Worm (Caenorhabditis elegans) whole organism, young adult: Measurements from ENCODE around the gene B0507.2.
"Not testable (repeated sequence)": the region's sequence is repeated elsewhere in the genome, so short reads cannot be mapped to it uniquely, and the experiment has no call there.

Experiments
- K12H6.12 ChIP-seq: fragments of 200-800 bp; sonication (Bioruptor generic); optimal IDR thresholded peaks from 2 replicates; lab custom pipeline; 2018; ENCODE audit warnings: mild to moderate bottlenecking, missing genetic modification characterization, missing compliant biosample characterization
- ceh-27 ChIP-seq: fragments of 200-800 bp; sonication (Bioruptor generic); optimal IDR thresholded peaks from 2 replicates; lab custom pipeline; 2018; ENCODE audit warnings: mild to moderate bottlenecking, missing genetic modification characterization, moderate library complexity, missing compliant biosample characterization
- madf-10 ChIP-seq: sonication (generic microtip); optimal IDR thresholded peaks from 2 replicates; lab custom pipeline; 2016; ENCODE audit warnings: mild to moderate bottlenecking, missing genetic modification characterization, missing compliant biosample characterization
- nhr-120 ChIP-seq: fragments of 200-800 bp; sonication (Bioruptor generic); IDR thresholded peaks from 2 replicates; pipeline ENCODE4 v1.3.6; 2022; ENCODE audit warnings: missing genetic modification characterization, missing compliant biosample characterization
- nhr-80 ChIP-seq: sonication (generic microtip); optimal IDR thresholded peaks from 2 replicates; lab custom pipeline; 2016; ENCODE audit warnings: missing genetic modification characterization, missing compliant biosample characterization
- repo-1 ChIP-seq: sonication (generic microtip); optimal IDR thresholded peaks from 2 replicates; lab custom pipeline; 2017; ENCODE audit warnings: mild to moderate bottlenecking, missing genetic modification characterization, missing compliant biosample characterization
- xnd-1 ChIP-seq: sonication (generic microtip); optimal IDR thresholded peaks from 2 replicates; lab custom pipeline; 2016; ENCODE audit warnings: missing genotype, missing genetic modification reagents, missing genetic modification characterization, missing compliant biosample characterization

Gene B0507.2

DNA sequence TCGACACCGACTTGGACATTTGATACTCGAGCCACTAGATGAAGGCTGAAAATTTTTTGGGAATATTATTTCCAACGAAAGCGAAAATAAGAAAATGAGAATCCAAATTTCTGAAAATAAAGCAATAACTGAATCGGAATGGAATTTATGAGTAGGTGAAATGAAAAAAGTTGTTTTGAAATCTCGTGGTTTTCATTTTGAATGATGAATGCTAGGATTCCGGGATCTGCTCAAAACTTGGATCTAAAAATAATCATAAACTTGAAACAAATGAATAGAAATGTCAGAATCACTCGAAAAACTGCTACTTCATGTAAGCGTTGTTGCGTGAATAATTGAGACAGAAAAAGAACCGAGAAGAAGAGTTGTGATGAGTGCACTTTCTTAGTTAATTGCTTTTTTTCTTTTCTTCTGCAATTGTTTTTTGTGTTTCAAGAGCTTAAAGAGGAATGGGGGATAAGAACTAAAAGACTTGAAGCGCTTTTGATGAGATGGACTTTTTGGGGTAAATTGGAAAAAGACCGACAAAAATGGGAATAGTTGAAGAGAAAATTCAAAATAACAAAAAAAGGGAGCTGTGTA lies 26.9 kb downstream of the B0507.2 start, which contains the start of gene magu-2:
Gene magu-2 (minus strand): TSS at position 51 of the 582 bp plus-strand sequence.
- no peak for TF ChIP-seq xnd-1 (tag; lab: Kevin White, UChicago)
- peak; percentile 16 for TF ChIP-seq ceh-27

DNA sequence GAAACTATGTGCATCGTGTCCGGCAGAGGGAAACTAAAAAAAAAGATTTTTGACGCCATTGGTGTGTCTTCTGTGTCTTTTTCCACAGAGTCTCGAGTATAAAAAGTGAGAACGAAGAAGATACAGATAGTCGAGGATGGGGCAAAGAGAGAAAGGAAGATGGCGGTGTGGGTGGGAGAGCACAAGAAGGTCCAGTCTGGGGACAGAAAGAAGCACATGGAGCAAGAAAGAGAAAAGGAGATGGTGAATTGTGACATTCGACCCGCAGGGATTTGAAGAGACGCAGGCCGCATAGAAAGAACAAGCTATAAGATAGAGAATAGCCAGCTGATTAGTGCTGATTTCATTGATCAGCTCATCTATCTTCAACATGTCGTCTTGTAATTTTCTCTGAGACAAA lies 28.1 kb downstream of the B0507.2 start:
- TF ChIP-seq nhr-80 (tag; lab: Kevin White, UChicago) (no peak), K12H6.12 (tag; lab: Kevin White, UChicago) (peak; percentile 32)
- TF ChIP-seq, all 124 proteins: peak for 1

- TF ChIP-seq madf-10 (tag; lab: Kevin White, UChicago): no peak
These were observed 30.9 kb downstream of the B0507.2 start for ce11 chrV:8805047-8805446.

- TF ChIP-seq nhr-120 (GFP tag; lab: Robert Waterston, UW); repo-1 (tag; lab: Kevin White, UChicago); madf-10 (tag; lab: Kevin White, UChicago): not testable (repeated sequence)
These were observed 45.7 kb downstream of the B0507.2 start, which contains the start of gene rpm-1 for ce11 chrV:8819855-8820254. Gene rpm-1 (minus strand): TSS chrV:8819955.
